Worm (Caenorhabditis elegans) whole organism, L1 larva: ENCODE measurements around the gene idpc-3.
A peak's percentile ranks its signal among the peaks of the same experiment; 100 is the strongest.

Source experiments
- elt-3 ChIP-seq, 6 experiments: fragments of 150-350 bp in 1 of 6; sonication (generic microtip); optimal IDR thresholded peaks; 2 replicates each; lab custom pipeline; 2017 to 2018; ENCODE audit warnings: missing biosample characterization in 6 of 6, missing genetic modification characterization in 6 of 6, inconsistent platforms in 1 of 6
- nhr-28 ChIP-seq: fragments of 150-350 bp; optimal IDR thresholded peaks from 2 replicates; lab custom pipeline; 2014; ENCODE audit warnings: missing biosample characterization, missing genetic modification characterization
- nhr-76 ChIP-seq: sonication (generic microtip); optimal IDR thresholded peaks from 2 replicates; lab custom pipeline; 2017; ENCODE audit warnings: missing biosample characterization, missing genetic modification characterization
- nhr-77 ChIP-seq: fragments of 150-350 bp; optimal IDR thresholded peaks from 2 replicates; lab custom pipeline; 2014; ENCODE audit warnings: missing biosample characterization, missing genetic modification characterization
- pag-3 ChIP-seq: sonication (generic microtip); optimal IDR thresholded peaks from 2 replicates; lab custom pipeline; 2017; ENCODE audit warnings: missing genetic modification characterization, mild to moderate bottlenecking, missing compliant biosample characterization, antibody characterized with exemption, borderline replicate concordance; ENCODE audit not compliant: insufficient read depth
- snpc-4 ChIP-seq: fragments of 150-350 bp; optimal IDR thresholded peaks from 2 replicates; lab custom pipeline; 2014; ENCODE audit warnings: missing biosample characterization, missing genetic modification characterization
- sox-4 ChIP-seq: sonication (generic microtip); optimal IDR thresholded peaks from 2 replicates; lab custom pipeline; 2016; ENCODE audit warnings: missing genetic modification characterization, missing compliant biosample characterization
- sptf-1 ChIP-seq: fragments of 150-350 bp; optimal IDR thresholded peaks from 2 replicates; lab custom pipeline; 2014; ENCODE audit warnings: missing biosample characterization, missing genetic modification characterization
- unc-62 ChIP-seq: fragments of 150-350 bp; optimal IDR thresholded peaks from 2 replicates; lab custom pipeline; 2014; ENCODE audit warnings: missing biosample characterization, missing genetic modification reagents, missing genetic modification characterization
- ztf-11 ChIP-seq, 2 experiments: sonication (generic microtip); optimal IDR thresholded peaks; 2 replicates each; lab custom pipeline; 2016 to 2017; ENCODE audit warnings: missing genetic modification characterization in 2 of 2, missing biosample characterization in 1 of 2, missing compliant biosample characterization in 1 of 2

DNA sequence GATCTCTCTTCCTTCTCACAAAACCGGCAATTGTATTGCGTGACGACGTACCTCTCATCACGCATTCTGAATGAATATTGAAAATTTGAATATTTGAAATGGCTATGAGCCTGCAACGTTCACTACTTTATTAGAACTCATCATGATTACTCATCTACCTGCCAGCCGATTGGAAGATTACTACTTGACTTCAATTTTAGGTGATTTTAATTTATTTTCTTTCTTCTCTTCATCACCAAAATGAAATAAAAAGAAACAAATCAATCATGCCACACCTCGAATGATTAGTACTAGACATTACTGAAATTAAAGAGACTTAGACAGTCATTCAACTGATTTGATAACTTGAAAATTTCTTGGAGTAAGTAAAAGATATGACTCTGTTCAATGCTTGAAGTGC lies 44.8 kb downstream of the idpc-3 start:
- TF ChIP-seq ztf-11 (tag; optimal IDR thresholded peaks at IDR 0.05; lab: Kevin White, UChicago): no peak
- TF ChIP-seq unc-62 (GFP tag; lab: Kevin White, UChicago): no peak
- peak in 2 of 6 experiments; percentile 7 to 41 for TF ChIP-seq elt-3 (tag; optimal IDR thresholded peaks at IDR 0.05; lab: Kevin White, UChicago)
- TF ChIP-seq nhr-76 (tag; lab: Kevin White, UChicago): no peak
- no peak for TF ChIP-seq sptf-1 (tag; lab: Kevin White, UChicago)
- TF ChIP-seq pag-3 (tag; lab: Kevin White, UChicago): no peak
- no peak for TF ChIP-seq nhr-77
- TF ChIP-seq nhr-28: no peak
- no peak for TF ChIP-seq sox-4 (tag; lab: Kevin White, UChicago)
- TF ChIP-seq snpc-4 (tag; lab: Kevin White, UChicago): no peak
